Worm (Caenorhabditis elegans) whole organism, dauer: ENCODE data around the gene gas-1.

ENCODE experiments used
- unc-62 ChIP-seq: sonication (generic microtip); optimal IDR thresholded peaks from 2 replicates; lab custom pipeline; 2017; ENCODE audit warnings: missing biosample characterization, missing genetic modification reagents, missing genetic modification characterization

Gene gas-1

DNA sequence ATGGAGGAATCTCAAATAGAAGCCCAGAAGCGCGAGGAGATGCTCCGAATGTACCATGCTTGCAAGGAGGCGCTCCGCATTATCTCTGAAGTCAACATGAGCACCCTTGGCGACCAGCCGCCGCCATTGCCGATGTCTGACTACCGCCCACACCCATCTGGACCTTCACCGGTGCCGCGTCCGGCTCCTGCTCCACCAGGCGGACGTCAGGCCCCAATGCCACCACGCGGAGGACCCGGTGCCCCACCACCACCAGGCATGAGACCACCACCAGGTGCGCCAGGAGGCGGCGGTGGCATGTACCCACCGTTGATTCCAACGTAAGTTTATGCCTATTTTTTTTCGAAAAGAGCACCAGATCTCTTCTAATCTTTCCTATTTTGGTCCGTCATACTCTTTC lies 18.2 kb downstream of the gas-1 start:
- TF ChIP-seq unc-62 (GFP tag; lab: Kevin White, UChicago), result no peak

DNA sequence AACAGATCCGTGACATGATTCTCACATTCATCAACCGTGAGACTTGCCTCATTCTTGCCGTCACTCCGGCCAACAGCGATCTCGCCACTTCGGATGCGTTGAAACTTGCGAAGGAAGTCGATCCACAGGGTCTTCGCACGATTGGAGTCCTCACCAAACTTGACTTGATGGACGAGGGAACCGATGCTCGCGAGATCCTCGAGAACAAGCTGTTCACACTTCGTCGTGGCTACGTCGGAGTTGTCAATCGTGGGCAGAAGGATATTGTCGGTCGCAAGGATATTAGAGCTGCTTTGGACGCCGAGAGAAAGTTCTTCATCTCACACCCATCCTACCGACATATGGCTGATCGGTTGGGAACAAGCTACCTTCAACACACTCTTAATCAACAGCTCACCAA lies 20.6 kb downstream of the gas-1 start:
- no peak for TF ChIP-seq unc-62 (GFP tag; lab: Kevin White, UChicago)

DNA sequence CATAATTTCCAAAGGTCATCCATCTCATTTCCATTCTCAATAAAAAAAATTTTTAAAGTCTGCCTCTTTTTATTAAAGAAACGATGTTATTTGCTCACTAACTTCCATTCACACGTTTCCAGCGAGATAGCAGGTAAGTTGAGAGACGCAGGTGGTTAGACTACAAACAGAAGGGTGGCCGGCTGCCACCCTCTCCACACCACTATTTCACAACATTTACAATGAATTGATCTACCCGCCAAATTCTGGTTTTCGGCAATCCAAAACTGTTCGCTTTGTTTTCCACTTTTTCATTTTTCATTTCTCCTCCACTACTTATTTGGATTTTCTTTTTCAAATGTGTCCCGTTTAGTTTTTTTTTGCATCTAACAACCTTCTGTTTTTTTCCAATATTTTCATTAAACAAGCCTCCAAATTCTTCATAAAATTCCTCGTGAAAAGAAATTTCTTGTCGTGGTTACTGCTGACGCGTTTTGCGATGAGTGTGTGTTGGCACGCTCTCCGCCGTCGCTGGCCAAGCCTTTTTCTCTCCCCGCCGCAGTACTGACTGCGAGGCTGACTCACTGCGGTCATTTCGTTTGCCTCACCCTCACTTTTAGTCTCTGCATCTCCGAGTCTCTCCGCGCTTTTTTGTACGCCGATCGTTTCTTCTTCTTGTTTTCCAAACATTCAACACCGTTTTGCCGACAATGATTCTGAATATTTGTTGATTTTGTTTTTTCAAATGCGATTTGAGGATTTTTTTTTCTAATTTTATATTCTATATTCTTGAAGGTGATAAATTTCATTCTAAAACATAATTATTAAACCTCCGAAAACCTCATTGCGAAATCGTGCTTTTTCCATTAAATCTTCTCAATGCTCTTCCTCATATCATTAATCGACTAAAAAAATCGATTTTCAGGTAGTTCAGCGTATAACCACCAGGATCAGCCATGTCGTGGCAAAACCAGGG lies 21.9 kb downstream of the gas-1 start, which contains the start of gene dyn-1:
dyn-1 (plus strand) TSS at position 905 of the 955 bp plus-strand sequence.
- TF ChIP-seq unc-62 (GFP tag; lab: Kevin White, UChicago), result no peak

DNA sequence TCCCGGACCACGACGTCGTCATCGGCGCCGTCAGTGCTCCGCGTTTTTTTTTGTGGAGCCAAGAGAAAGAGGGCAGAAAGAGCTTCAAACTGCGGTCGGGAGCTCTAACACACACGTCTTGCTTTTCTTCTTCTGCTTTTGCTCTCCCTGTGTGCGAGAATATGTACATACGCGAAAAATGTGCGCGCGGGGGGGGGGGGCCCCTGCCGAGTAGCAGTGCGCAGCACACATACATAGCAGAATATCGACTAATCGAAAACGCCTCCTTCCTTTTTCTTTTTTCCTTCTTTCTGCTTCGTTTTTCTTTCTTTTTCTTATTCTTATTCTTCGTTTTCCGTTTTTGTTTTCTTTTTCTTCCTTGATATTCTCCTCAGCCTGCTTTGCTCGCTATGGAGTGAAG lies 23.6 kb downstream of the gas-1 start:
- TF ChIP-seq unc-62 (GFP tag; lab: Kevin White, UChicago), result no peak

DNA sequence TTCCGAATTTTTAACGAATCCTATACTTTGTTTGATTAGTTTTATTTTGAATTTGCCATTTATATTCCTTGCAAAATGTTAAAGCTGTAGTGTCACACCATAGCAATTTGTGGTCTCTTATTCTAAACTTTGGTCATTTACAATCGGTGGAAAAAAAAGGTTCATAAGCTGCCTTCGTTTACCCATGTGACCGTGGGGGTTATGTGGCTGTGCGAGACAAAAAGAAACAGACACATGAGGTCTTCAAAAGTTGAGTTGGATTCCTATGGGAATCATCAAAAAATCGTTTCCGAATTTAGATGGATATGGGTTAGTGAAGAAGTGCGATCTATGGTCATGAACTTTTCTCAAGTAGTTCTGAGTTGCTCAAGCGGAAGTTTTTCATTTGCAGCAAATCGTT lies 25.9 kb downstream of the gas-1 start:
- no peak for TF ChIP-seq unc-62 (GFP tag; lab: Kevin White, UChicago)

DNA sequence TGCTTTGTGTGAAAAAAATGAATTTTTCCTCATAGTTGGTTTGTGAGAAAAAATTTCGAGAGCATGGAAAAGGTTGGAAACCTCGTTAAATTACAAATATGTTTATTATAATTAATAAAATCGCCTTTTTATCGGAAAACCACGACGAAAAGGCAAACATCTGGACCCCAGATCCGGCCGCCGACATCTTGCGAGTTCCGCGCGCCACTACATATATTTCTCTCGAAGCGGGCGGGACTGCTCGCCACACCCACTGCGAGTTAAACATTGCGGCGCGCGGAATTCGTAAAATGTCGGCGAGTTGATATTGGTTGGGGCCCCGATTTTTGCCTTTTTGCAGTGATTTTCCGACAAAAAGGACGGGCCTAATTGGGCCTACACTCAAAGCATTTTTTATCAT lies 30.7 kb downstream of the gas-1 start:
- no peak for TF ChIP-seq unc-62 (GFP tag; lab: Kevin White, UChicago)

DNA sequence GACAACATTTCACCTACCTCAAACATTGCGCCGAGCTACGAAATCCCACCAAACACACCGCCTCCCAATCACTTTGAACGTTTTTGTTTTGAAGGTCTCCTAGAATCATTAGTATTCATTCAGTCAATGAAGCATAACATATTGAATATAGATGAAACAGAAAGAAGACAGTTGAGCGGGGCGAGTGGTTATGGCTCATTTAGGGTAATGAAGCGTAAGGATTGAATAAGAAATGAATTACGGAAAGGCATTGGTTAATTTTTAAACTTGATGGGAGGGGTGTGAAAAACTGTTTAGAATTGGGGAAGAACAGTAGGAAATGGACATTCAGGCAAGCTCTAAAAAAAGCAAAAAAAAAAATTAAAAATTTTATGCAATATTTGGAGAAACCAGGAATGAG lies 32.3 kb downstream of the gas-1 start, which contains the start of gene lron-3:
lron-3 (minus strand) TSS at position 101 of the 400 bp plus-strand sequence.
- no peak for TF ChIP-seq unc-62 (GFP tag; lab: Kevin White, UChicago)

DNA sequence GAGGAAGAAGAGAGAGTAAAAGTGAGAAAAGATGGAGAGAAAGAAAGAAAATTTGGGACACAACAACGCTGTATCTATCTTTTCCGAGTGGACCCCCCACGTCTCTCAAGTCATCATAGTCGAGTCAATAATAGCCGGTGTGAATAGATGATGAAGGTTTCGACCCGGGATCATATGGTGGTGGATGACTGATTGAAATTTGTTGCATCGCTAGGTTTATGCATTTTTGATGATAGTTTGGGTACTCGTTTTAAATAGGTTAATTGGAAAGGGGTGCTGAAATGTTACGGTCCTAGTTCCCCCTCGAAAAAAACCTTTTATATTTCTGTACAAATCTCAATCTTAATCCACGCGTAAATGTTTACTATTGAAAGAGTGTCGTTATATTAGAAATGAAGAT lies 34.7 kb downstream of the gas-1 start:
- TF ChIP-seq unc-62 (GFP tag; lab: Kevin White, UChicago), result no peak

DNA sequence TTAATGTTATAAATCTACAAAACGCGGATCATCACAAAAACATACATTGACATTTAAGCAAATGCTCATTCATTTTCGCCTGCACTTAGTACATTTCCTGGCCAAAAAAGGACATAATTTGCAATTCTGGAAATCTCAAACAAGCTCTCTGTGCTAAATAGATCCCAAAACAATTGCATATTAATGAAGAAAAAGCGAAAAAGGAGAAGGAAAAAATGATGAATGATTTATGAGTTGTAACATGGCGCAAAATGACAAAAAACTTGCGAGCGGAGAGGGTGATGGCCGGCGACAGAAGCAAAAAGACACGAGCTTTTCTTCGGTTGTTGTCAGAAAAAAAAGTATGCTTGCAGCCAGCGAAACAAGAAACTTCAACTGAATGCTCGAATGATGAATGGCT lies 35.3 kb downstream of the gas-1 start:
- no peak for TF ChIP-seq unc-62 (GFP tag; lab: Kevin White, UChicago)

DNA sequence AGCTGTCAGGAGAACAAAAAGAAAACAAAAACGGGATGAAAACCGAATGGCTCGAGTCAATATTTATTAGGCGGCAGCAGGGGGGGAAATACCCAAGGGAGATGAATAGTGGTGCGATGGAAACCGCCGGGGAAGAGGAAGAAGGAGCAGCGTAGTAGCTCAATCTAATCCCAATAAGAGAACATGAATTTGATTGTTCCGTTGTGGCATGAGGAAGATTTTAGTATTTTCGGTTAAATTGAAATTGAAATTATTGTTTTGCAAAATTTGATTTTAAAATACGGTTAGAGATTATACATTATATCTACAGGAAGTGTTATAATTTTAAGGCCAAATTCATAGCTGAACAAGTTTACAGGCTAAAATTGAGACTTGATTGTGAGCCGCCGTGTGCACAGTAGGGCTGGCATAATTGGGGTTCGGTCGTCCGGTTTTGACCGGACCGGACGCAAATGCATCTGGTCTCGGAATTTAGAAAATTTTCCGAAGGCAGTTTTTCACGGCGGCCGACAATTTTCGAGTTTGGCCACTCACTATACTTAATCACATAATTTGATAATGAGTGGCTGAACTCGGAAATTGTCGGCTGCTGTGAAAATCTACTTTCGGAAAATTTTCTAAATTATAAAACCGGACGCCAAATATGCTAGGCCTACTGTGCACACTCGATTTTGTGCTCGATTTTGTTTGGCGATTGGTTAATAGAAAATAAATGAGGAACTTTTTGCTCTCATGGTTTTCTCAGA lies 38.0 kb downstream of the gas-1 start:
- no peak for TF ChIP-seq unc-62 (GFP tag; lab: Kevin White, UChicago)

DNA sequence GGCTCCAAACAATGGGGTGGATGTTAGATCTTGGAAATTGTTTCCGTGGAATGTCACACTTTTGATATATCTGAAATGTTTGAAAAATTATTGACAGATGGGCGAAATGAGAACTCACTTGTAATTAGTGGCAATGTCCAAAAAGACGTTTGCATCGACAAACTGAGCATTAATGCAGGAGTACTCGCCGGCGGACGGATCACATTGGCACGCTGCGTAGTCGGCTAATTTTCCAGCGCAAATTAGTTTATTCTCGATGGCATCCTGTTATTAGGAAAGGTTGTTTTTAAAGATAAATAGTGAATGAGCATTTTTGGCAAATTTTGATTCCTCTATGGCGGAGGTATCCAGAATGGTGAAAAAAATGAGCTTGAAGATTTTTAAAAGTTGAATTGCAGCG lies 39.4 kb downstream of the gas-1 start:
- TF ChIP-seq unc-62 (GFP tag; lab: Kevin White, UChicago), result no peak

DNA sequence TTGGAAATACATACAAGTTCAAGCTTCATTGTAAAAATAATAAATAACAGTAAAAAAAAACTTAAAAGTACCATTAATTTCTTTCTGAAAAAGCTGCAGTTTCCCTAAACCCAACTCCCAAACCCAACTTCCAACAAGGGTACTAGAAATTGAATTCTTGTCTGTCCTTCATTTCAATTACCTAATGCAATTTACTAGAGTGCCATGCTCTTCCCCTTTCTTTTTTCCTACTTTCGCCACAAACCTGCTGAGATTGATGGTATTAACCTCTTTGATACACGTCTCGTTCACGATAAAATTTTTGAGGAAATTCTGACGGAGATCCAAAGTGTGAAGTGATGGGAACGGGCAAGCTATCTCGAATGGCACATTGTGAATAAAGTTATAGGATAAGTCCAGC lies 42.3 kb downstream of the gas-1 start:
- no peak for TF ChIP-seq unc-62 (GFP tag; lab: Kevin White, UChicago)

DNA sequence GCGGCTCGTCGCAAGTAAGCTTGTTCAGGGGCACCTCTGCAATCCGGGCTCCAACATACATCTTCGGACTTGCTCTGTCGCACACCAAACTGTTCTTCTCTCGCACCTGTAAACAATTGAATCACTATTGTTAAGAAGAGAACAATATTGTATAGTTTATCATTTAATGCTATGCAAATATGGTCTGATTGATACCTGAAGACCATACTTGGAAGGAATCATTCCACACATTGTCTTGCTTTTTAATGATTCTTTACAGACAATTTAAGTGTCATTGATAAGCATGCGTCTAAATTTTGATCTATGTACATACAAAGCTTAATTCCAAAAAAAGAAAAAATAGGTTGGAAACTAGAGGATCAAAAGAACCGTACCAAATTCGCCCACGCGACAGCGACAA lies 43.3 kb downstream of the gas-1 start:
- no peak for TF ChIP-seq unc-62 (GFP tag; lab: Kevin White, UChicago)

DNA sequence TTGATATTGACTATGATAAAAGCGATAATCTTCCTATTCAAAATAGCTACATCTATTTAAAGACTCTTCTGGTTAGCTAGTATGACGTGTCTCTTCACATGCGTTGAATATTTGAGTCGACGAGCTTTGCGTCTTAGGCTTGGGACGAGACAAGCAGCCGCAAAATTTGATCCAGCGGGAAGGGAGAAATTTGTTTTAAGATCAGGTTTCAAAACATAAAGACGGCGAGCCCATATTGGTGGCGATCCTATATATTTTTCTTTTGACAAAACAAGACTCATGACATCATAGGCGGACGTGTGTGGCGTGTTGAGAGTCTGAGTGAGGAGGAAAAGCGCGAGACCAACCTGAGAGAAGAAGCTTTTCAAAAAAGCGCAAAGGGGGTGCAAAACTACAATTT lies 44.7 kb downstream of the gas-1 start:
- TF ChIP-seq unc-62 (GFP tag; lab: Kevin White, UChicago), result no peak

DNA sequence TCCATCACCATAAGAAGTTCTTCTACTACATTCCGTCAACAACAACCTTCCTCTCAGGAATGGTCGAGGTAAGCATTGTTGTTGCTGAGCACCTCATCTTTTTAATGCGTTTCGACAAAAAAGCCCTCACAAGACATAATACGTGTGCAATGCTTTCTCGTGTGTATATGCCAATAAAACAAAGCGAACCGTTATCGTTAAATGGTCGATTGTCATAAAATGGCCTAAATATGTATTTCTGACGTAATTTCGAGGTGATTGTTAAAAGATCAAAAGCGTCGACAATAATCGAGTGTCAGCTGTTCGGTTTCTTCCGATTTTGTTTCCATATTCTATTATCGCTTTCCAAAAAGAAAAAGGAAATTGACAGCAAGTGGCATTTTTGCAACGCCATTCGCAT lies 45.5 kb downstream of the gas-1 start:
- TF ChIP-seq unc-62 (GFP tag; lab: Kevin White, UChicago), result no peak

DNA sequence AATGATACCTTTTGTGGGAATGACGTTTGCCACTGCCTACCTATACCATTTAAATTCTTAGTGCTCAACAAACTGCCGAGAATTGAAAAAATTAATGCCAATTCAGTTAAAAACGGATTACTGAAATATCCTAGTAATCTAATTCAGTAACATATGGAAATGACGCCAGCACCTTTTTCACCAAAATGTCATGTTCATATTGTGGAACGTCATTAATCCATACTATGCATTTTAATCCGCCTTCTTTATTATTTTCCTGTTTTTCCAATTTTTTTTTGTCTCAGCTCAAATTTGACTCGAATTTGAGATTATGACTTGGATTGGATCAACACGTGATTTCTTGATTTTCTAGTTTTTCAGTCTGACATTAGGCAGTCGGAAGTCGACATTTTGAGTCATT lies 48.8 kb downstream of the gas-1 start:
- no peak for TF ChIP-seq unc-62 (GFP tag; lab: Kevin White, UChicago)
